Worm (Caenorhabditis elegans): ENCODE data around the gene E04F6.8.
A peak's percentile ranks its signal among the peaks of the same experiment; 100 is the strongest.

E04F6.8 gene

ce11 chrII:7200051-7200599 is 11.1 kb downstream of the E04F6.8 start, which contains the start of gene pcrg-1 (continued):
- TF ChIP-seq hlh-4 (tag; optimal IDR thresholded peaks at IDR 0.05), result no peak
- no peak for TF ChIP-seq egl-27 (tag; optimal IDR thresholded peaks at IDR 0.05)
- TF ChIP-seq skn-1 (tag; optimal IDR thresholded peaks at IDR 0.05), result no peak
- no peak for TF ChIP-seq nhr-12 (tag; optimal IDR thresholded peaks at IDR 0.05)
- TF ChIP-seq lin-15B (tag; optimal IDR thresholded peaks at IDR 0.05), result no peak
- TF ChIP-seq vab-15 (tag; optimal IDR thresholded peaks at IDR 0.05), result no peak
- no peak for TF ChIP-seq nhr-11 (tag; optimal IDR thresholded peaks at IDR 0.05)
- TF ChIP-seq hlh-17 (GFP tag; optimal IDR thresholded peaks at IDR 0.05; ENCODE audit: borderline replicate concordance), result no peak
- TF ChIP-seq nhr-237 (tag; optimal IDR thresholded peaks at IDR 0.05), result no peak

DNA sequence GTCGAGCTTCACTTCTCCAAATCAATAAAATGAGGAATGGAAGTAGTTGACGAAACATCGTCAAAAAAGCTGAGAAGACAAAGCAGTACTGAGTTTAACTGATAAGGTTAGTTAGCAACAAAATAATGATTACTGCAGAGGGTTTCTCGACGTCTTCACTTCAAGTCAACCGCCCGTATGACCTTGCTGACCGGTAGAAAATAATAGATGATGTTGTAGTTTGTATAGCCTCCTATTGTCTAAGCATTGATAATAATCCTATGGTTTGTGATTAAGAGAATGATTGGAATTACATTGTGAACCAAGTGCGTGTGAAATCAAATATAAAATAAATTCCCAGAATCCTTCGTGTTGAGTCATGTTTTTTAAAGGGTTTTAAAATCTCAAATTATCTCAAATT is 11.9 kb downstream of the E04F6.8 start, which contains the start of gene E04F6.6:
Gene E04F6.6 (minus strand): TSS at position 258 of the 400 bp plus-strand sequence.
- TF ChIP-seq ztf-4 (tag; optimal IDR thresholded peaks at IDR 0.05) (no peak), nhr-20 (tag; optimal IDR thresholded peaks at IDR 0.05) (peak; percentile 14), F16B12.6 (tag; optimal IDR thresholded peaks at IDR 0.05) (no peak), ama-1 (optimal IDR thresholded peaks at IDR 0.05) (no peak), nhr-11 (tag; optimal IDR thresholded peaks at IDR 0.05) (no peak), tbx-2 (tag; optimal IDR thresholded peaks at IDR 0.05) (no peak), nhr-12 (tag; optimal IDR thresholded peaks at IDR 0.05) (no peak), zag-1 (tag; optimal IDR thresholded peaks at IDR 0.05) (no peak), elt-3 (tag; optimal IDR thresholded peaks at IDR 0.05) (peak in 2 of 6 experiments; percentile 12 to 67), blmp-1 (tag; optimal IDR thresholded peaks at IDR 0.05) (peak; percentile 34)

DNA sequence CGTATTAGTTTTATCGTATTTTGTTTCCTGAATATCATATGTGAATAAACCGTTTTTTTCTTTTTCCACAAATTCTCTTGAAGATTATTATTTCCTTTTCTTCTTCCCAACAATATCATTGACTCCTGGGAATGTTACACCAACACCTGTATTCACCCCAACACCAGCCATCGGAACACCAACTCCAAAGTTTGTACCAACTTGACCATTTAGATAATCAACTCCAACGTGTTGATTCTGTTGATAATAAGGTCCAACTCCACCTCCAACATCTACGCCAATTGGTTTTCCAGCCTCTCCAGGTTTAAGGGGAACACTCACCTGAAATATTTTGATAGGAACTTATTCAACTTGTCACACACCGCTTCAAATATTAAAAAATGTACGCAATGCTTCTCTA is 13.7 kb downstream of the E04F6.8 start:
- TF ChIP-seq pqm-1 (tag; optimal IDR thresholded peaks at IDR 0.05) (no peak), nhr-19 (GFP tag; conservative IDR thresholded peaks at IDR 0.05) (0 out of 2 replicates have a peak, but pooled peaks have one; percentile 6)

DNA sequence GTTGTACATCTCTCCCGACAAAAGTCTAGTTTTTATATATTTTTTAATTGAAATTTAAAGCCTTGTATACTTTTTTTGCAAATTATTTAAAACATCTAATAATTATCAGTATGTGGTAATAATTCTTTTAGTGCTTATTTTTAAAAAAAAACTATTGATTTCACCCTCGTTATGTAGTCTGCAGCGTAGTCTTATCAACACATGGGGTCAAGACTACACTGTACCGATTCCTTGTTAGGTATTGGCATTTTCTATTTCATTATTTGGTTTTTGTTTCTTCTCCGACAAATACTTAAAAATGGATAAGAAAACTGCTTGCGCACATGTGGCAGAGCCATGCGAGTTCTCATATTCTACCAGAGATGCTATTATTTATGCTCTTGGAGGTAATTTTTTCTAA is 15.1 kb downstream of the E04F6.8 start, which contains the start of gene maoc-1:
Gene maoc-1 (plus strand): TSS at position 237 of the 400 bp plus-strand sequence.
- TF ChIP-seq snpc-4 (tag; optimal IDR thresholded peaks at IDR 0.05), result no peak
- no peak for TF ChIP-seq alr-1 (tag; optimal IDR thresholded peaks at IDR 0.05; ENCODE audit: borderline replicate concordance)
- peak; percentile 5 for TF ChIP-seq blmp-1 (tag; optimal IDR thresholded peaks at IDR 0.05)
- no peak for TF ChIP-seq skn-1 (tag; optimal IDR thresholded peaks at IDR 0.05)
- TF ChIP-seq ces-1 (GFP tag; optimal IDR thresholded peaks at IDR 0.05), result no peak
- TF ChIP-seq F16B12.6 (tag; optimal IDR thresholded peaks at IDR 0.05), result no peak
- TF ChIP-seq dpl-1 (GFP tag; optimal IDR thresholded peaks at IDR 0.05), result no peak
- no peak for TF ChIP-seq ceh-8 (GFP tag; optimal IDR thresholded peaks at IDR 0.05)
- TF ChIP-seq nhr-47 (tag; optimal IDR thresholded peaks at IDR 0.05), result no peak
- peak in 1 of 2 experiments; percentile 18 for TF ChIP-seq lin-35 (GFP tag; optimal IDR thresholded peaks at IDR 0.05)
- TF ChIP-seq vab-15 (tag; optimal IDR thresholded peaks at IDR 0.05), result no peak
- TF ChIP-seq nhr-20 (tag; optimal IDR thresholded peaks at IDR 0.05), result peak; percentile 36
- TF ChIP-seq elt-2 (tag; optimal IDR thresholded peaks at IDR 0.05), result peak; percentile 6
- no peak for TF ChIP-seq mdl-1 (tag; optimal IDR thresholded peaks at IDR 0.05)
- TF ChIP-seq isw-1 (GFP tag; IDR thresholded peaks at IDR 0.05), result no peak
- no peak for TF ChIP-seq sox-4 (tag; optimal IDR thresholded peaks at IDR 0.05)
- TF ChIP-seq nhr-28 (tag; optimal IDR thresholded peaks at IDR 0.05), result no peak
- TF ChIP-seq lin-14 (GFP tag; optimal IDR thresholded peaks at IDR 0.05), result no peak
- no peak for TF ChIP-seq xbp-1 (tag; optimal IDR thresholded peaks at IDR 0.05)
- TF ChIP-seq ceh-63 (GFP tag; optimal IDR thresholded peaks at IDR 0.05), result no peak

DNA sequence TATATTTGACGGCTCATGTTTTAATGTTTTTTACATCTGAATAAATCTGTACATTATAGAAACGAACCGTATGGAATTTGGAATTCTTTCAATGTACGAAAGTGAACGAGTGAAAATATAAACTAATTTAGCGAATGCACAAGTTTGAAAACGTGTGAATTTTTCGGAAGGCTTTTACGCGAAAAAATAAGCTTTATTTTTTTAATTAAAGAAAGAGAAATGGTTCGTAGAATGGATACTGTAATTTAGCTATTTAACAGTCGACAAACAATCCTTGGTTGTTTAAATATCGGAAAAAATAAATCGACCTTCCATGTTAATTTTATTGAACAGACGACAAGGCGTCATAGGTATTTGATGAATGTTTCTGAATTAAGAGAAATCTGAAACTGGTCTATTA is 15.6 kb downstream of the E04F6.8 start, which contains the start of gene acdh-12:
Gene acdh-12 (minus strand): TSS at position 101 of the 400 bp plus-strand sequence.
- TF ChIP-seq efl-3 (GFP tag; optimal IDR thresholded peaks at IDR 0.05) (no peak), nhr-20 (tag; optimal IDR thresholded peaks at IDR 0.05) (no peak), aly-2 (tag; optimal IDR thresholded peaks at IDR 0.05) (no peak), Y116A8C.19 (tag; optimal IDR thresholded peaks at IDR 0.05; ENCODE audit: borderline replicate concordance) (no peak), tlp-1 (tag; optimal IDR thresholded peaks at IDR 0.05) (no peak), ceh-8 (GFP tag; optimal IDR thresholded peaks at IDR 0.05) (no peak)
